Worm (Caenorhabditis elegans) whole organism, mixed stage, embryonic: Measurements from ENCODE around the gene algn-11.

Source experiments
- M03D4.4 ChIP-seq: sonication (generic microtip); optimal IDR thresholded peaks from 2 replicates; lab custom pipeline; 2017; ENCODE audit warnings: mild to moderate bottlenecking, missing genetic modification characterization, missing compliant biosample characterization
- bed-3 ChIP-seq: fragments of 200-800 bp; sonication (Bioruptor generic); optimal IDR thresholded peaks from 3 replicates; lab custom pipeline; 2018; ENCODE audit warnings: mild to moderate bottlenecking, missing genetic modification characterization, moderate library complexity, missing compliant biosample characterization
- blmp-1 ChIP-seq: fragments of 150-350 bp; optimal IDR thresholded peaks from 2 replicates; lab custom pipeline; 2014; ENCODE audit warnings: missing biosample characterization, missing genetic modification characterization
- ceh-39 ChIP-seq: fragments of 150-350 bp; optimal IDR thresholded peaks from 2 replicates; lab custom pipeline; 2014; ENCODE audit warnings: missing biosample characterization, missing genetic modification characterization
- ceh-43 ChIP-seq: fragments of 200-800 bp; sonication (Bioruptor generic); optimal IDR thresholded peaks from 2 replicates; lab custom pipeline; 2018; ENCODE audit warnings: mild to moderate bottlenecking, missing genetic modification characterization, moderate library complexity, missing compliant biosample characterization
- ceh-83 ChIP-seq: fragments of 200-800 bp; sonication (Bioruptor generic); optimal IDR thresholded peaks from 2 replicates; lab custom pipeline; 2018; ENCODE audit warnings: mild to moderate bottlenecking, missing genetic modification characterization, missing compliant biosample characterization
- ces-1 ChIP-seq: fragments of 150-350 bp; optimal IDR thresholded peaks from 2 replicates; lab custom pipeline; 2014; ENCODE audit warnings: missing biosample characterization, missing genetic modification reagents, missing genetic modification characterization
- cnd-1 ChIP-seq: fragments of 200-800 bp; sonication (Bioruptor generic); optimal IDR thresholded peaks from 2 replicates; lab custom pipeline; 2018; ENCODE audit warnings: mild to moderate bottlenecking, missing genetic modification characterization, missing compliant biosample characterization
- drap-1 ChIP-seq: fragments of 200-800 bp; sonication (Bioruptor generic); optimal IDR thresholded peaks from 3 replicates; lab custom pipeline; 2018; ENCODE audit warnings: mild to moderate bottlenecking, missing genetic modification characterization, missing compliant biosample characterization
- elt-1 ChIP-seq: sonication (generic microtip); optimal IDR thresholded peaks from 2 replicates; lab custom pipeline; 2017; ENCODE audit warnings: missing genetic modification characterization, mild to moderate bottlenecking, missing compliant biosample characterization, antibody characterized with exemption, moderate library complexity, borderline replicate concordance; ENCODE audit not compliant: insufficient read depth
- flh-1 ChIP-seq: fragments of 200-800 bp; sonication (Bioruptor generic); optimal IDR thresholded peaks from 2 replicates; lab custom pipeline; 2018; ENCODE audit warnings: mild to moderate bottlenecking, missing genetic modification characterization, moderate library complexity, missing compliant biosample characterization
- ham-2 ChIP-seq: fragments of 200-800 bp; sonication (Bioruptor generic); optimal IDR thresholded peaks from 2 replicates; lab custom pipeline; 2018; ENCODE audit warnings: mild to moderate bottlenecking, missing genetic modification characterization, missing compliant biosample characterization
- hlh-1 ChIP-seq: fragments of 150-350 bp; optimal IDR thresholded peaks from 2 replicates; lab custom pipeline; 2014; ENCODE audit warnings: missing biosample characterization, missing genetic modification reagents, missing genetic modification characterization
- lin-13 ChIP-seq: fragments of 150-350 bp; optimal IDR thresholded peaks from 2 replicates; lab custom pipeline; 2014; ENCODE audit warnings: missing biosample characterization, missing genetic modification characterization
- lin-32 ChIP-seq: fragments of 200-800 bp; sonication (Bioruptor generic); optimal IDR thresholded peaks from 2 replicates; lab custom pipeline; 2018; ENCODE audit warnings: mild to moderate bottlenecking, missing genetic modification characterization, missing compliant biosample characterization
- lsy-2 ChIP-seq: fragments of 150-350 bp; optimal IDR thresholded peaks from 2 replicates; lab custom pipeline; 2014; ENCODE audit warnings: missing biosample characterization, missing genetic modification characterization
- mep-1 ChIP-seq: fragments of 150-350 bp; optimal IDR thresholded peaks from 2 replicates; lab custom pipeline; 2017; ENCODE audit warnings: missing biosample characterization, missing genetic modification reagents, missing genetic modification characterization, inconsistent platforms
- mls-2 ChIP-seq: sonication (generic microtip); optimal IDR thresholded peaks from 2 replicates; lab custom pipeline; 2016; ENCODE audit warnings: mild to moderate bottlenecking, missing genetic modification characterization, moderate library complexity, missing compliant biosample characterization
- nhr-12 ChIP-seq: fragments of 150-350 bp; optimal IDR thresholded peaks from 2 replicates; lab custom pipeline; 2014; ENCODE audit warnings: missing biosample characterization, missing genetic modification characterization
- nhr-237 ChIP-seq: fragments of 150-350 bp; optimal IDR thresholded peaks from 2 replicates; lab custom pipeline; 2014; ENCODE audit warnings: missing biosample characterization, missing genetic modification characterization
- nhr-28 ChIP-seq: fragments of 150-350 bp; optimal IDR thresholded peaks from 2 replicates; lab custom pipeline; 2014; ENCODE audit warnings: missing biosample characterization, missing genetic modification characterization
- pha-4 ChIP-seq: fragments of 150-350 bp; optimal IDR thresholded peaks from 2 replicates; lab custom pipeline; 2018; ENCODE audit warnings: missing biosample characterization, missing genetic modification reagents, missing genetic modification characterization
- sem-2 ChIP-seq: fragments of 200-800 bp; sonication (Bioruptor generic); optimal IDR thresholded peaks from 2 replicates; lab custom pipeline; 2018; ENCODE audit warnings: mild to moderate bottlenecking, missing genetic modification characterization, missing compliant biosample characterization
- snpc-4 ChIP-seq: fragments of 150-350 bp; optimal IDR thresholded peaks from 2 replicates; lab custom pipeline; 2014; ENCODE audit warnings: missing biosample characterization, missing genetic modification characterization
- sptf-1 ChIP-seq: sonication (generic microtip); optimal IDR thresholded peaks from 2 replicates; lab custom pipeline; 2017; ENCODE audit warnings: mild to moderate bottlenecking, missing genetic modification characterization, moderate library complexity, missing compliant biosample characterization
- tbx-8 ChIP-seq: fragments of 200-800 bp; sonication (Bioruptor generic); optimal IDR thresholded peaks from 2 replicates; lab custom pipeline; 2018; ENCODE audit warnings: mild to moderate bottlenecking, missing genetic modification characterization, moderate library complexity, missing compliant biosample characterization
- unc-120 ChIP-seq: sonication (generic microtip); optimal IDR thresholded peaks from 2 replicates; lab custom pipeline; 2017; ENCODE audit warnings: missing genetic modification characterization, missing compliant biosample characterization; ENCODE audit not compliant: poor library complexity, severe bottlenecking
- unc-39 ChIP-seq: fragments of 150-350 bp; optimal IDR thresholded peaks from 2 replicates; lab custom pipeline; 2014; ENCODE audit warnings: missing biosample characterization, missing genetic modification characterization
- zip-8 ChIP-seq: fragments of 150-350 bp; optimal IDR thresholded peaks from 2 replicates; lab custom pipeline; 2014; ENCODE audit warnings: missing biosample characterization, missing genetic modification characterization
- ztf-11 ChIP-seq: fragments of 150-350 bp; optimal IDR thresholded peaks from 2 replicates; lab custom pipeline; 2014; ENCODE audit warnings: missing biosample characterization, missing genetic modification characterization

algn-11 gene

ce11 chrIII:7301668-7302067 is 11.3 kb upstream of the algn-11 start:
- TF ChIP-seq drap-1 (GFP tag; lab: Kevin White, UChicago) = no peak
- no peak for TF ChIP-seq ces-1 (GFP tag; lab: Kevin White, UChicago)
- TF ChIP-seq hlh-1 (tag; lab: Kevin White, UChicago) = no peak
- TF ChIP-seq ceh-43 = no peak
- TF ChIP-seq ham-2 (GFP tag; lab: Kevin White, UChicago) = no peak
- TF ChIP-seq cnd-1 (tag; lab: Kevin White, UChicago) = no peak

ce11 chrIII:7300763-7301162 is 10.4 kb upstream of the algn-11 start:
- TF ChIP-seq bed-3 (no peak), nhr-237 (tag; lab: Kevin White, UChicago) (no peak), lin-32 (GFP tag; lab: Kevin White, UChicago) (no peak), hlh-1 (tag; lab: Kevin White, UChicago) (no peak), sem-2 (no peak), tbx-8 (GFP tag; lab: Kevin White, UChicago) (no peak), mls-2 (no peak), ces-1 (GFP tag; lab: Kevin White, UChicago) (no peak), nhr-28 (tag; lab: Kevin White, UChicago) (no peak), unc-120 (tag; lab: Kevin White, UChicago) (no peak), snpc-4 (tag; lab: Kevin White, UChicago) (no peak), unc-39 (tag; lab: Kevin White, UChicago) (no peak), sptf-1 (tag; lab: Kevin White, UChicago) (no peak), ceh-83 (no peak), ceh-39 (tag; lab: Kevin White, UChicago) (no peak), drap-1 (GFP tag; lab: Kevin White, UChicago) (no peak), lsy-2 (no peak), flh-1 (GFP tag; lab: Kevin White, UChicago) (no peak), nhr-12 (tag; lab: Kevin White, UChicago) (no peak)
- TF ChIP-seq, all 35 proteins: peak for 0

- TF ChIP-seq flh-1 (GFP tag; lab: Kevin White, UChicago) (no peak), lin-13 (tag; lab: Kevin White, UChicago) (no peak), ztf-11 (tag; lab: Kevin White, UChicago) (no peak), ceh-43 (no peak), tbx-8 (GFP tag; lab: Kevin White, UChicago) (no peak), ceh-83 (no peak), ceh-39 (tag; lab: Kevin White, UChicago) (no peak), mls-2 (no peak)
Measured at ce11 chrIII:7300169-7300568, 9.8 kb upstream of the algn-11 start.

ce11 chrIII:7299466-7299865 is 9.1 kb upstream of the algn-11 start, which contains the start of the genes B0361.14 and B0361.9:
B0361.14 (minus strand) TSS chrIII:7299531.
B0361.9 (minus strand) TSS chrIII:7299631.
- TF ChIP-seq hlh-1 (tag; lab: Kevin White, UChicago) (no peak), ceh-43 (no peak), elt-1 (no peak), lin-13 (tag; lab: Kevin White, UChicago) (no peak), ceh-39 (tag; lab: Kevin White, UChicago) (no peak), ceh-83 (no peak), lsy-2 (no peak), pha-4 (no peak), flh-1 (GFP tag; lab: Kevin White, UChicago) (no peak), mep-1 (tag; lab: Kevin White, UChicago) (no peak), M03D4.4 (tag; lab: Kevin White, UChicago) (no peak), zip-8 (no peak), blmp-1 (tag; lab: Kevin White, UChicago) (no peak)

ce11 chrIII:7298045-7298444 is 7.7 kb upstream of the algn-11 start:
- TF ChIP-seq blmp-1 (tag; lab: Kevin White, UChicago) (no peak), ces-1 (GFP tag; lab: Kevin White, UChicago) (no peak), nhr-28 (tag; lab: Kevin White, UChicago) (no peak), flh-1 (GFP tag; lab: Kevin White, UChicago) (no peak), ham-2 (GFP tag; lab: Kevin White, UChicago) (no peak), lin-32 (GFP tag; lab: Kevin White, UChicago) (no peak), tbx-8 (GFP tag; lab: Kevin White, UChicago) (no peak), nhr-237 (tag; lab: Kevin White, UChicago) (no peak), ztf-11 (tag; lab: Kevin White, UChicago) (no peak)
